Fruit fly (Drosophila melanogaster) whole organism, pupa: ENCODE data around the gene HP1c.

Experiments used
- CG10348 ChIP-seq: fragments of 200-800 bp; sonication (Bioruptor generic); IDR thresholded peaks from 2 replicates; pipeline ENCODE4 v1.3.6; 2022; ENCODE audit warnings: missing biosample characterization, missing genetic modification characterization
- CG12605 ChIP-seq: fragments of 200-800 bp; sonication (Bioruptor generic); IDR thresholded peaks from 2 replicates; pipeline ENCODE4 v1.3.6; 2022; ENCODE audit warnings: missing biosample characterization, missing genetic modification characterization
- CG14655 ChIP-seq: fragments of 200-800 bp; sonication (Bioruptor generic); optimal IDR thresholded peaks from 3 replicates; lab custom pipeline; 2017; ENCODE audit warnings: mild to moderate bottlenecking, missing biosample characterization, missing genetic modification reagents, missing genetic modification characterization
- CG15710 ChIP-seq: fragments of 200-800 bp; sonication (Bioruptor generic); optimal IDR thresholded peaks from 2 replicates; lab custom pipeline; 2018; ENCODE audit warnings: missing biosample characterization, mild to moderate bottlenecking, missing genetic modification characterization, moderate library complexity
- CG17806 ChIP-seq: fragments of 200-800 bp; sonication (Bioruptor generic); optimal IDR thresholded peaks from 2 replicates; lab custom pipeline; 2018; ENCODE audit warnings: missing biosample characterization, mild to moderate bottlenecking, missing genetic modification characterization, moderate library complexity
- CG32121 ChIP-seq: fragments of 200-800 bp; sonication (Bioruptor generic); IDR thresholded peaks from 2 replicates; pipeline ENCODE4 v1.3.6; 2022; ENCODE audit warnings: missing biosample characterization, missing genetic modification characterization
- CG34367 ChIP-seq: fragments of 200-800 bp; sonication (Bioruptor generic); optimal IDR thresholded peaks from 2 replicates; lab custom pipeline; 2018; ENCODE audit warnings: missing biosample characterization, mild to moderate bottlenecking, missing genetic modification characterization
- CG8159 ChIP-seq: fragments of 200-800 bp; sonication (Bioruptor generic); optimal IDR thresholded peaks from 3 replicates; lab custom pipeline; 2018; ENCODE audit warnings: missing biosample characterization, mild to moderate bottlenecking, missing genetic modification characterization, moderate library complexity
- CG8301 ChIP-seq: fragments of 200-800 bp; sonication (Bioruptor generic); optimal IDR thresholded peaks from 2 replicates; lab custom pipeline; 2018; ENCODE audit warnings: missing biosample characterization, mild to moderate bottlenecking, missing genetic modification characterization
- EcR ChIP-seq: fragments of 200-800 bp; sonication (Bioruptor generic); optimal IDR thresholded peaks from 3 replicates; lab custom pipeline; 2019; ENCODE audit warnings: missing biosample characterization, missing genetic modification characterization, mild to moderate bottlenecking, moderate library complexity, missing genetic modification reagents
- Pif1A ChIP-seq: fragments of 200-800 bp; sonication (Bioruptor generic); optimal IDR thresholded peaks from 3 replicates; lab custom pipeline; 2016; ENCODE audit warnings: missing biosample characterization, missing genetic modification characterization
- Snoo ChIP-seq: fragments of 200-800 bp; sonication (Bioruptor generic); optimal IDR thresholded peaks from 3 replicates; lab custom pipeline; 2017; ENCODE audit warnings: missing biosample characterization, mild to moderate bottlenecking, missing genetic modification characterization, inconsistent platforms
- fd96Ca ChIP-seq: fragments of 200-800 bp; sonication (Bioruptor generic); IDR thresholded peaks from 3 replicates; pipeline ENCODE4 v1.3.6; 2022; ENCODE audit warnings: missing biosample characterization, missing genetic modification characterization

- TF ChIP-seq CG8301 (tag; lab: Kevin White, UChicago) (no peak), EcR (GFP tag; lab: Kevin White, UChicago) (no peak), CG32121 (GFP tag; lab: Robert Waterston, UW) (0 out of 2 replicates have a peak, but pooled peaks have one; percentile 28), CG15710 (tag; lab: Kevin White, UChicago) (no peak), fd96Ca (no peak), CG8159 (tag; lab: Kevin White, UChicago) (no peak), CG10348 (GFP tag; lab: Robert Waterston, UW) (no peak), CG17806 (tag; lab: Kevin White, UChicago) (no peak), Pif1A (no peak), CG34367 (tag; lab: Kevin White, UChicago) (no peak), CG14655 (no peak), CG12605 (GFP tag; lab: Robert Waterston, UW) (no peak), Snoo (no peak)
Observed at dm6 chr3R:22701793-22702192, 43.6 kb upstream of the HP1c start, which contains the start of the genes CG6972 and CCAP.
